Worm (Caenorhabditis elegans) whole organism, late embryonic: ENCODE data around the gene meg-1.
A peak's percentile ranks its signal among the peaks of the same experiment; 100 is the strongest.

Experiments used
- C08G9.2 ChIP-seq: sonication (generic microtip); optimal IDR thresholded peaks from 2 replicates; lab custom pipeline; 2016; ENCODE audit warnings: mild to moderate bottlenecking, missing genetic modification characterization, moderate library complexity, missing compliant biosample characterization
- K02D7.2 ChIP-seq: sonication (generic microtip); optimal IDR thresholded peaks from 2 replicates; lab custom pipeline; 2017; ENCODE audit warnings: mild to moderate bottlenecking, missing genetic modification characterization, missing compliant biosample characterization
- K09A11.1 ChIP-seq: sonication (generic microtip); optimal IDR thresholded peaks from 2 replicates; lab custom pipeline; 2017; ENCODE audit warnings: antibody characterized with exemption, mild to moderate bottlenecking, missing genetic modification characterization, missing compliant biosample characterization; ENCODE audit not compliant: insufficient read depth
- T23F11.4 ChIP-seq: fragments of 200-800 bp; sonication (Bioruptor generic); optimal IDR thresholded peaks from 2 replicates; lab custom pipeline; 2018; ENCODE audit warnings: mild to moderate bottlenecking, missing genetic modification characterization, missing compliant biosample characterization
- Y22D7AL.16 ChIP-seq: sonication (generic microtip); optimal IDR thresholded peaks from 2 replicates; lab custom pipeline; 2016; ENCODE audit warnings: missing genetic modification characterization, missing compliant biosample characterization
- ahr-1 ChIP-seq: sonication (generic microtip); optimal IDR thresholded peaks from 2 replicates; lab custom pipeline; 2016; ENCODE audit warnings: missing genetic modification characterization, missing compliant biosample characterization
- ceh-14 ChIP-seq: sonication (generic microtip); optimal IDR thresholded peaks from 2 replicates; lab custom pipeline; 2016; ENCODE audit warnings: missing genotype, missing genetic modification characterization, missing compliant biosample characterization
- ceh-18 ChIP-seq: sonication (generic microtip); optimal IDR thresholded peaks from 2 replicates; lab custom pipeline; 2016; ENCODE audit warnings: missing genetic modification characterization, missing compliant biosample characterization
- ceh-19 ChIP-seq: fragments of 200-800 bp; sonication (Bioruptor generic); optimal IDR thresholded peaks from 2 replicates; lab custom pipeline; 2018; ENCODE audit warnings: mild to moderate bottlenecking, missing genetic modification characterization, missing compliant biosample characterization
- ceh-2 ChIP-seq: sonication (generic microtip); optimal IDR thresholded peaks from 2 replicates; lab custom pipeline; 2016; ENCODE audit warnings: missing genotype, missing genetic modification characterization, missing compliant biosample characterization
- ceh-24 ChIP-seq: sonication (generic microtip); optimal IDR thresholded peaks from 2 replicates; lab custom pipeline; 2016; ENCODE audit warnings: mild to moderate bottlenecking, missing genetic modification characterization, missing compliant biosample characterization
- ceh-31 ChIP-seq: sonication (generic microtip); optimal IDR thresholded peaks from 2 replicates; lab custom pipeline; 2016; ENCODE audit warnings: missing genetic modification characterization, missing compliant biosample characterization
- ceh-34 ChIP-seq: sonication (generic microtip); optimal IDR thresholded peaks from 2 replicates; lab custom pipeline; 2016; ENCODE audit warnings: mild to moderate bottlenecking, missing genetic modification characterization, missing compliant biosample characterization
- ceh-45 ChIP-seq: fragments of 200-800 bp; sonication (Bioruptor generic); IDR thresholded peaks from 2 replicates; pipeline ENCODE4 v1.3.6; 2022; ENCODE audit warnings: missing genetic modification reagents, missing genetic modification characterization, missing compliant biosample characterization
- ceh-48 ChIP-seq: sonication (generic microtip); optimal IDR thresholded peaks from 2 replicates; lab custom pipeline; 2016; ENCODE audit warnings: missing genetic modification characterization, inconsistent platforms, missing compliant biosample characterization
- ceh-6 ChIP-seq: fragments of 200-800 bp; sonication (Bioruptor generic); optimal IDR thresholded peaks from 2 replicates; lab custom pipeline; 2018; ENCODE audit warnings: mild to moderate bottlenecking, missing genetic modification characterization, missing compliant biosample characterization
- che-1 ChIP-seq: sonication (generic microtip); optimal IDR thresholded peaks from 2 replicates; lab custom pipeline; 2016; ENCODE audit warnings: mild to moderate bottlenecking, missing genetic modification characterization, missing compliant biosample characterization
- dmd-4 ChIP-seq: sonication (generic microtip); optimal IDR thresholded peaks from 2 replicates; lab custom pipeline; 2016; ENCODE audit warnings: borderline replicate concordance, missing genetic modification characterization, missing compliant biosample characterization
- dve-1 ChIP-seq: sonication (generic microtip); optimal IDR thresholded peaks from 2 replicates; lab custom pipeline; 2017; ENCODE audit warnings: antibody characterized with exemption, mild to moderate bottlenecking, missing genetic modification characterization, missing compliant biosample characterization
- elt-4 ChIP-seq: sonication (generic microtip); optimal IDR thresholded peaks from 2 replicates; lab custom pipeline; 2016; ENCODE audit warnings: missing genetic modification characterization, missing compliant biosample characterization
- eyg-1 ChIP-seq: sonication (generic microtip); optimal IDR thresholded peaks from 2 replicates; lab custom pipeline; 2016; ENCODE audit warnings: missing genotype, missing genetic modification characterization, missing compliant biosample characterization
- gmeb-2 ChIP-seq: sonication (generic microtip); optimal IDR thresholded peaks from 2 replicates; lab custom pipeline; 2016; ENCODE audit warnings: missing genetic modification characterization, inconsistent platforms, missing compliant biosample characterization
- hlh-15 ChIP-seq: sonication (generic microtip); optimal IDR thresholded peaks from 2 replicates; lab custom pipeline; 2016; ENCODE audit warnings: missing genetic modification characterization, missing compliant biosample characterization
- hlh-6 ChIP-seq: sonication (generic microtip); optimal IDR thresholded peaks from 2 replicates; lab custom pipeline; 2016; ENCODE audit warnings: missing genotype, missing genetic modification characterization, missing compliant biosample characterization
- hlh-8 ChIP-seq: sonication (generic microtip); optimal IDR thresholded peaks from 2 replicates; lab custom pipeline; 2016; ENCODE audit warnings: missing genotype, missing genetic modification characterization, missing compliant biosample characterization
- lim-6 ChIP-seq: sonication (generic microtip); optimal IDR thresholded peaks from 2 replicates; lab custom pipeline; 2016; ENCODE audit warnings: missing genetic modification characterization, missing compliant biosample characterization
- lin-11 ChIP-seq: fragments of 200-800 bp; sonication (Bioruptor generic); optimal IDR thresholded peaks from 2 replicates; lab custom pipeline; 2018; ENCODE audit warnings: mild to moderate bottlenecking, missing genetic modification characterization, missing compliant biosample characterization
- madf-2 ChIP-seq: sonication (generic microtip); optimal IDR thresholded peaks from 2 replicates; lab custom pipeline; 2017; ENCODE audit warnings: missing genetic modification characterization, missing compliant biosample characterization
- mec-3 ChIP-seq: sonication (generic microtip); optimal IDR thresholded peaks from 2 replicates; lab custom pipeline; 2016; ENCODE audit warnings: borderline replicate concordance, missing genetic modification characterization, missing compliant biosample characterization
- nfya-1 ChIP-seq: sonication (generic microtip); optimal IDR thresholded peaks from 2 replicates; lab custom pipeline; 2017; ENCODE audit warnings: missing genetic modification characterization, mild to moderate bottlenecking, missing compliant biosample characterization, antibody characterized with exemption, moderate library complexity
- npax-4 ChIP-seq: sonication (generic microtip); optimal IDR thresholded peaks from 2 replicates; lab custom pipeline; 2016; ENCODE audit warnings: missing genetic modification characterization, missing compliant biosample characterization
- odd-2 ChIP-seq: sonication (generic microtip); optimal IDR thresholded peaks from 2 replicates; lab custom pipeline; 2017; ENCODE audit warnings: antibody characterized with exemption, mild to moderate bottlenecking, missing genetic modification characterization, missing compliant biosample characterization
- pag-3 ChIP-seq: sonication (generic microtip); optimal IDR thresholded peaks from 2 replicates; lab custom pipeline; 2016; ENCODE audit warnings: missing compliant biosample characterization, missing genetic modification characterization, borderline replicate concordance
- pat-9 ChIP-seq: fragments of 200-800 bp; sonication (Bioruptor generic); optimal IDR thresholded peaks from 2 replicates; lab custom pipeline; 2018; ENCODE audit warnings: mild to moderate bottlenecking, missing genetic modification characterization, moderate library complexity, missing compliant biosample characterization
- pqm-1 ChIP-seq: sonication (generic microtip); optimal IDR thresholded peaks from 2 replicates; lab custom pipeline; 2016; ENCODE audit warnings: missing genetic modification characterization, missing compliant biosample characterization
- pros-1 ChIP-seq: fragments of 150-350 bp; optimal IDR thresholded peaks from 2 replicates; lab custom pipeline; 2014; ENCODE audit warnings: missing biosample characterization, missing genetic modification reagents, missing genetic modification characterization
- ref-2 ChIP-seq: sonication (generic microtip); optimal IDR thresholded peaks from 2 replicates; lab custom pipeline; 2016; ENCODE audit warnings: missing genetic modification characterization, missing compliant biosample characterization
- sox-2 ChIP-seq: fragments of 200-800 bp; sonication (Bioruptor generic); IDR thresholded peaks from 2 replicates; pipeline ENCODE4 v1.3.6; 2022; ENCODE audit warnings: missing genetic modification reagents, missing genetic modification characterization, missing compliant biosample characterization
- syd-9 ChIP-seq: sonication (generic microtip); optimal IDR thresholded peaks from 2 replicates; lab custom pipeline; 2016; ENCODE audit warnings: mild to moderate bottlenecking, missing genetic modification characterization, moderate library complexity, missing compliant biosample characterization
- tbx-2 ChIP-seq: sonication (generic microtip); optimal IDR thresholded peaks from 2 replicates; lab custom pipeline; 2016; ENCODE audit warnings: missing genetic modification characterization, missing compliant biosample characterization
- unc-55 ChIP-seq: sonication (generic microtip); optimal IDR thresholded peaks from 2 replicates; lab custom pipeline; 2017; ENCODE audit warnings: missing biosample characterization, missing genetic modification reagents, missing genetic modification characterization
- ztf-16 ChIP-seq: sonication (generic microtip); optimal IDR thresholded peaks from 2 replicates; lab custom pipeline; 2017; ENCODE audit warnings: missing genetic modification characterization, missing compliant biosample characterization

The meg-1 gene

DNA sequence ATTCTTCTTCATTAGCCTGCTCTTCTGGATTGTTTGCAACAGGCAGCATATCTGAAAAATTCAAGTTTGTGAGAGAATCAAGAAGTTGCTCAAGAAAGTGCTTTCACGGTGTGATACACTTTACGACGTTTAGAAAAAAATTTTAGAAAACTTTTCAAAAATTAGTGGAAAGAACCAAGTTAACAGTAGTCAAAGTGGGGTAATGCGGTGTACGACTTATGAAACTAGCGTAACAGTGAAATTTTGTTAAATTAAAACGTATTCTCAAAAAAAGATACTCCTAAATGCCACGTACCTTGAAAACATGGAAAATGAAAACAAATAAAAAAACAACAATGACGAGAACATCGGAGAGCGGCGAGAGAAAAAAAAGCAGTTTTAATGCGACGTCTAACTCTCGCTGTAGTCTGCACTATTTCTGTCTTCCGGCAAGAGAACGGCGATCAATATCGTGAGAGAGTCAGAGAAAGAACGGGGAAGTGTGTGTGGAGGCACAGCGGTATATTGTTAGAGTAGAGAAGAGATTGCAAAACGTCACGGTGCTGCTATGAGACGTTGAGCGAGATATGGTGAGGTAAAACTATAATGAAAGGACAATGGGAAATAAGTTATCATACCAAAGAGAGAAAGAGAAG is 12.2 kb downstream of the meg-1 start, which contains the start of gene ekl-5:
Gene ekl-5 (minus strand): TSS at position 51 of the 635 bp plus-strand sequence.
- TF ChIP-seq K09A11.1 (tag; lab: Kevin White, UChicago) (no peak), unc-55 (GFP tag; lab: Kevin White, UChicago) (peak; percentile 36), sox-2 (GFP tag; lab: Robert Waterston, UW) (no peak), lim-6 (tag; lab: Kevin White, UChicago) (no peak), nfya-1 (tag; lab: Kevin White, UChicago) (peak; percentile 38), ceh-48 (tag; lab: Kevin White, UChicago) (peak; percentile 55), ceh-14 (tag; lab: Kevin White, UChicago) (no peak), eyg-1 (tag; lab: Kevin White, UChicago) (no peak), ceh-31 (tag; lab: Kevin White, UChicago) (peak; percentile 33), K02D7.2 (tag; lab: Kevin White, UChicago) (no peak), che-1 (tag; lab: Kevin White, UChicago) (no peak), tbx-2 (tag; lab: Kevin White, UChicago) (peak; percentile 21), madf-2 (tag; lab: Kevin White, UChicago) (no peak), ceh-34 (tag; lab: Kevin White, UChicago) (peak; percentile 4), ref-2 (tag; lab: Kevin White, UChicago) (peak; percentile 21)
- TF ChIP-seq, all 69 proteins: peak for 7

DNA sequence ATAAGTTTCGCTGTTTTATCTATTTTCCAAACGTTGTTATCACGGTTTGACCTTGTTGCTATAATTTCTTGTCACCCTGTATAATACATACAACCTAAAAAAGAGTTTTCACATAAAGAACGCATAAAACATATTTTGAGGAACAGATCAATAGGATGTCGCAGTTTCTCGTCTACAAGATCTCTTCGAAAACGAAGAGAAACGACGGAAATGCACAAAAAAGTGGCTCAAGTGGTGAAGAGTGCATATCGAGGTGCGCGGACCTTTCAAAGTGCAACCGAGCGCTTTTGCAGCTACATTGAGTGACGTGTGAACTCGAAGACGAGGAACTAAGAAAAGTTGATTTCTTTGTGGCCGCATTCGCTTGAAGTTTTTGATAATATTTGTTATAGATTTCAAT is 15.1 kb downstream of the meg-1 start, which contains the start of gene Y26E6A.2:
Gene Y26E6A.2 (minus strand): TSS at position 101 of the 400 bp plus-strand sequence.
- TF ChIP-seq ceh-2 (tag; lab: Kevin White, UChicago) (no peak), ztf-16 (no peak), dve-1 (no peak), Y22D7AL.16 (tag; lab: Kevin White, UChicago) (no peak), T23F11.4 (GFP tag; lab: Kevin White, UChicago) (no peak), lin-11 (tag; lab: Kevin White, UChicago) (no peak), hlh-8 (tag; lab: Kevin White, UChicago) (no peak), mec-3 (tag; lab: Kevin White, UChicago) (no peak), elt-4 (tag; lab: Kevin White, UChicago) (no peak), pros-1 (tag; lab: Kevin White, UChicago) (no peak), gmeb-2 (tag; lab: Kevin White, UChicago) (no peak), pat-9 (tag; lab: Kevin White, UChicago) (no peak), ceh-45 (no peak), che-1 (tag; lab: Kevin White, UChicago) (no peak), odd-2 (no peak), ceh-6 (GFP tag; lab: Kevin White, UChicago) (no peak), ceh-24 (tag; lab: Kevin White, UChicago) (no peak)

ce11 chrX:13913641-13914040 is 15.8 kb downstream of the meg-1 start:
- TF ChIP-seq dmd-4 (no peak), pqm-1 (tag; lab: Kevin White, UChicago) (no peak), syd-9 (tag; lab: Kevin White, UChicago) (no peak), ceh-2 (tag; lab: Kevin White, UChicago) (no peak), gmeb-2 (tag; lab: Kevin White, UChicago) (no peak), ceh-18 (tag; lab: Kevin White, UChicago) (no peak)

DNA sequence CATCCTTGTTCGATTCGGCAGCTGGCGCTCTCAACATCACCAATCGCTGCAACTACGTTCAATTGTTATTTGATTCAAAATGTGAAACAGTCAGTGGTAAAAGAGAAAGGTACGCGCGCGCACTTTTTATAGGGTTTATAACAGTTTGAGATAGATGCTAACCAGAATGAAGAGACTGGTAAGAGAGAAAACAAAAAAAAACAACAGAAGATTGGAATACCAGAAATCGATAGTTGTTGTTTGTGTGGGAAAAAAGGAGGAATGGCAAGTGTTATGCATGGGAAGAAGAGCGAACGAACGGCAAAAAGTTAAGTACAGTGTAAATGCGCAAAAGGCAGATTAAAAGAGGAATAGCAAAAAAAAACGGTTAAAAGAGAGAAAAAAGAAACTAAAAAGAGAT is 19.6 kb downstream of the meg-1 start, which contains the start of gene Y26E6A.3:
Gene Y26E6A.3 (minus strand): TSS at position 101 of the 400 bp plus-strand sequence.
- TF ChIP-seq Y22D7AL.16 (tag; lab: Kevin White, UChicago) (no peak), ceh-19 (GFP tag; lab: Kevin White, UChicago) (no peak), hlh-15 (tag; lab: Kevin White, UChicago) (no peak), dve-1 (no peak), ceh-24 (tag; lab: Kevin White, UChicago) (no peak), pag-3 (tag; lab: Kevin White, UChicago) (no peak), pros-1 (tag; lab: Kevin White, UChicago) (no peak), dmd-4 (no peak), hlh-6 (tag; lab: Kevin White, UChicago) (no peak), nfya-1 (tag; lab: Kevin White, UChicago) (no peak), ref-2 (tag; lab: Kevin White, UChicago) (no peak), npax-4 (tag; lab: Kevin White, UChicago) (no peak), eyg-1 (tag; lab: Kevin White, UChicago) (no peak), ahr-1 (tag; lab: Kevin White, UChicago) (no peak), hlh-8 (tag; lab: Kevin White, UChicago) (no peak), C08G9.2 (tag; lab: Kevin White, UChicago) (no peak)
- TF ChIP-seq, all 69 proteins: peak for 0
